Worm (Caenorhabditis elegans) whole organism, early embryonic: Measurements from ENCODE around the gene col-177.
A peak's percentile ranks its signal among the peaks of the same experiment; 100 is the strongest.

Experiments
- B0310.2 ChIP-seq: sonication (generic microtip); optimal IDR thresholded peaks from 2 replicates; lab custom pipeline; 2016; ENCODE audit warnings: mild to moderate bottlenecking, missing genetic modification characterization, missing compliant biosample characterization
- F13C5.2 ChIP-seq: sonication (generic microtip); optimal IDR thresholded peaks from 2 replicates; lab custom pipeline; 2017; ENCODE audit warnings: mild to moderate bottlenecking, missing genetic modification characterization, inconsistent platforms, missing compliant biosample characterization
- aly-1 ChIP-seq: sonication (generic microtip); optimal IDR thresholded peaks from 2 replicates; lab custom pipeline; 2016; ENCODE audit warnings: missing genetic modification characterization, missing compliant biosample characterization
- ama-1 ChIP-seq: fragments of 150-350 bp; optimal IDR thresholded peaks from 2 replicates; lab custom pipeline; 2014
- ceh-13 ChIP-seq: fragments of 200-800 bp; sonication (Bioruptor generic); optimal IDR thresholded peaks from 2 replicates; lab custom pipeline; 2018; ENCODE audit warnings: mild to moderate bottlenecking, missing genetic modification characterization, missing compliant biosample characterization
- ceh-36 ChIP-seq: sonication (generic microtip); optimal IDR thresholded peaks from 2 replicates; lab custom pipeline; 2016; ENCODE audit warnings: missing genetic modification characterization, inconsistent platforms, missing compliant biosample characterization
- ets-7 ChIP-seq: sonication (generic microtip); optimal IDR thresholded peaks from 2 replicates; lab custom pipeline; 2016; ENCODE audit warnings: missing genotype, missing genetic modification characterization, missing compliant biosample characterization
- flt-1 ChIP-seq: fragments of 200-800 bp; sonication (Bioruptor generic); IDR thresholded peaks from 2 replicates; pipeline ENCODE4 v1.3.6; 2022; ENCODE audit warnings: missing genetic modification characterization, missing compliant biosample characterization
- hmbx-1 ChIP-seq: sonication (generic microtip); optimal IDR thresholded peaks from 2 replicates; lab custom pipeline; 2016; ENCODE audit warnings: mild to moderate bottlenecking, missing genetic modification characterization, missing compliant biosample characterization
- hmg-4 ChIP-seq: fragments of 200-800 bp; sonication (Bioruptor generic); optimal IDR thresholded peaks from 2 replicates; lab custom pipeline; 2018; ENCODE audit warnings: mild to moderate bottlenecking, missing genetic modification characterization, missing compliant biosample characterization
- hnd-1 ChIP-seq: sonication (generic microtip); optimal IDR thresholded peaks from 2 replicates; lab custom pipeline; 2016; ENCODE audit warnings: missing genetic modification characterization, missing compliant biosample characterization
- pes-1 ChIP-seq: fragments of 200-800 bp; sonication (Bioruptor generic); IDR thresholded peaks from 2 replicates; pipeline ENCODE4 v1.3.6; 2022; ENCODE audit warnings: missing genetic modification reagents, missing genetic modification characterization, missing compliant biosample characterization
- scrt-1 ChIP-seq: fragments of 200-800 bp; sonication (Bioruptor generic); IDR thresholded peaks from 2 replicates; pipeline ENCODE4 v1.3.6; 2022; ENCODE audit warnings: missing genetic modification characterization, missing compliant biosample characterization
- sea-1 ChIP-seq: fragments of 200-800 bp; sonication (Bioruptor generic); conservative IDR thresholded peaks from 2 replicates; pipeline ENCODE4 v1.3.6; 2022; ENCODE audit warnings: missing genetic modification characterization, missing compliant biosample characterization
- tbx-11 ChIP-seq: fragments of 200-800 bp; sonication (Bioruptor generic); IDR thresholded peaks from 2 replicates; pipeline ENCODE4 v1.3.6; 2022; ENCODE audit warnings: missing genetic modification characterization, missing compliant biosample characterization
- tbx-37 ChIP-seq: fragments of 200-800 bp; sonication (Bioruptor generic); conservative IDR thresholded peaks from 2 replicates; pipeline ENCODE4 v1.3.6; 2022; ENCODE audit warnings: missing genetic modification reagents, missing genetic modification characterization, missing compliant biosample characterization
- tra-4 ChIP-seq: sonication (generic microtip); optimal IDR thresholded peaks from 2 replicates; lab custom pipeline; 2017; ENCODE audit warnings: missing genetic modification characterization, missing compliant biosample characterization

Gene col-177

DNA sequence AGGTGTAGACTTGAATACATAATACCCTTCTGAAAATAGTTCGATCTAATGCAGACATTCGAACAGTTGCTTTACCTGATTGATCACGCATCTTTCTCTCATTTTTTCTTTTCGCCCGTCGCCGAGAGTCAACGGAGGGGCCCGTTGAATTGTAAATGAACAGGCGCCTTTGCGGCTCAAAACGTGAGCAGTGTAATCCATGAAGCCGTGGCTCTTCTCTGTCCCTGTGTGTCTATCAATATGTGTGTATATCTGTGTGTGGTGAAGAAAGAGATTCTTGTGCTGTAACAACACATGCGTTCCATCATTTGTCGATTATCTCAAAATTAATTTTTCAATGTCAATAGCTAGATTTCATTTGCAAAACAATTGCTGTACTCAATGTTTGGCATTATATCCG, 33.9 kb upstream of the col-177 start:
- TF ChIP-seq F13C5.2 (tag; lab: Kevin White, UChicago): no peak
- TF ChIP-seq pes-1 (GFP tag; lab: Robert Waterston, UW): no peak
- TF ChIP-seq aly-1 (tag; lab: Kevin White, UChicago): no peak
- TF ChIP-seq hnd-1 (tag; lab: Kevin White, UChicago): no peak
- TF ChIP-seq sea-1 (GFP tag; lab: Robert Waterston, UW): no peak
- no peak for TF ChIP-seq ets-7
- TF ChIP-seq ceh-36: no peak
- no peak for TF ChIP-seq B0310.2 (tag; lab: Kevin White, UChicago)
- TF ChIP-seq hmg-4 (GFP tag; lab: Kevin White, UChicago): no peak
- no peak for TF ChIP-seq tra-4 (tag; lab: Kevin White, UChicago)
- TF ChIP-seq tbx-11 (GFP tag; lab: Robert Waterston, UW): no peak
- TF ChIP-seq flt-1 (GFP tag; lab: Robert Waterston, UW): no peak
- no peak for TF ChIP-seq ceh-13
- TF ChIP-seq hmbx-1 (tag; lab: Kevin White, UChicago): no peak
- no peak for TF ChIP-seq scrt-1 (GFP tag; lab: Robert Waterston, UW)

ce11 chrX:11034430-11035117, 32.9 kb upstream of the col-177 start:
- TF ChIP-seq hmg-4 (GFP tag; lab: Kevin White, UChicago) (peak; percentile 67), ceh-13 (no peak), hnd-1 (tag; lab: Kevin White, UChicago) (no peak), tbx-37 (GFP tag; lab: Robert Waterston, UW) (no peak), sea-1 (GFP tag; lab: Robert Waterston, UW) (no peak), F13C5.2 (tag; lab: Kevin White, UChicago) (peak; percentile 17), pes-1 (GFP tag; lab: Robert Waterston, UW) (0 out of 2 replicates have a peak, but pooled peaks have one; percentile 4), scrt-1 (GFP tag; lab: Robert Waterston, UW) (no peak), ama-1 (lab: Kevin White, UChicago) (peak; percentile 43), tra-4 (tag; lab: Kevin White, UChicago) (no peak), tbx-11 (GFP tag; lab: Robert Waterston, UW) (no peak)

DNA sequence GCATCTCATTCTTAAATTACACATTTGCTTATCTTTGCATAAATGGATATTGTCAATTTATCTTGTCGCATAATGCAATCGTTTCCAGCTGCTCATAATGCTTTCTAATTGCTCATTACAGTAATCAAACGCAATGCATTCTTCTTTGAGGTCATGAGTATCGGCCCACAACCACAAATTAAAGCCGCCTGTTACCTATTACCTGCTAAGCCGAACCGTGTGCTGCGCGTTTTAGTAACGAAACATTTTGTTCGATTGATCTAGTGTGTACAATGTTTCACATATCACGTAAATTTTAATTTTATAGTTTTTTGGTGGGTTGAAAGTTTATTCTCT, 32.3 kb upstream of the col-177 start:
- TF ChIP-seq F13C5.2 (tag; lab: Kevin White, UChicago): no peak

- no peak for TF ChIP-seq tra-4 (tag; lab: Kevin White, UChicago)
- TF ChIP-seq B0310.2 (tag; lab: Kevin White, UChicago): no peak
- TF ChIP-seq sea-1 (GFP tag; lab: Robert Waterston, UW): no peak
- no peak for TF ChIP-seq tbx-37 (GFP tag; lab: Robert Waterston, UW)
Observed at ce11 chrX:11033128-11033951, 31.7 kb upstream of the col-177 start.

DNA sequence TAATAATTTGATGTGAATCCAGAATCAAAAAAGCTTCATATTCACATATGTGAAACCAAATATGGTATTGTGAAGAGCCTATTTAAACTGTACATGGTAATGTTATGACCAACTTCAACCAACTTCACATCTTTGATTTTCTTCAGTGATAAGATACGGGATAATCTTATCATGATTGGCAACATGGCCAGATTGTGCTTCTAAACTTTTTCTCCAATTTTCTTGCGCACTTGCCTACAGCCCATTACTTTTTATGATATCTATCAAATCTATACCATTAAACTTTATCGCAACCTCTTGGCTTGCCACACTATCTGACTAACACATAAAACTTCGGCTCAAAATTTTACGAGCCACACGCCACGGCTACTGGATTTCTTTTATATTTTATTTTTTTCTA, 30.8 kb upstream of the col-177 start:
- TF ChIP-seq pes-1 (GFP tag; lab: Robert Waterston, UW): no peak
- TF ChIP-seq tra-4 (tag; lab: Kevin White, UChicago): no peak
- TF ChIP-seq aly-1 (tag; lab: Kevin White, UChicago): no peak

DNA sequence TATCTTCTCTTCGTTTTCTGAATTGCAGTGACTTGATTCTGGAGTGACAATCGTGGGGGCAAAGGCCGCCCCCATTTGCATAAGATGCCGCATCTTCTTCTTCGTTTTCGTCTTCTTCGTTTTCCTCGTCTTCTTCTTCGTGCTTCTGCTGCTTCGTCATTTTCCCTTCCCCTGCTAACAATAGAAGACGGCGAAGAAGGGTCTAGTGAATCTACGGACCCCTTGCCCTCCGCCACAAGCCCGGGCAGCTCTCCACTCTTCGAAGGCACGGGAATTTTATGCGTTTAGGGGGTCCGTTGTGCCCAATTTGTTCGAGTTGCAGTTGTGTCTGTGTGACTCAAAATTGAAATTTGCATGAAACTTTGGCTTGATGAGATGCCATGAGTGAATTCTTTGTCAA, 30.2 kb upstream of the col-177 start:
- TF ChIP-seq pes-1 (GFP tag; lab: Robert Waterston, UW): 0 out of 2 replicates have a peak, but pooled peaks have one; percentile 27
- TF ChIP-seq hnd-1 (tag; lab: Kevin White, UChicago): no peak

- TF ChIP-seq scrt-1 (GFP tag; lab: Robert Waterston, UW) (no peak), F13C5.2 (tag; lab: Kevin White, UChicago) (peak; percentile 40), pes-1 (GFP tag; lab: Robert Waterston, UW) (0 out of 2 replicates have a peak, but pooled peaks have one; percentile 19), flt-1 (GFP tag; lab: Robert Waterston, UW) (peak; percentile 44; the same call in 1 of the 2 replicates), tra-4 (tag; lab: Kevin White, UChicago) (peak; percentile 4), ets-7 (peak; percentile 74), sea-1 (GFP tag; lab: Robert Waterston, UW) (no peak), hmg-4 (GFP tag; lab: Kevin White, UChicago) (peak; percentile 98), ceh-36 (peak; percentile 20), B0310.2 (tag; lab: Kevin White, UChicago) (no peak), ama-1 (lab: Kevin White, UChicago) (no peak), aly-1 (tag; lab: Kevin White, UChicago) (no peak)
Observed at ce11 chrX:11031047-11031695, 29.5 kb upstream of the col-177 start.
